Worm (Caenorhabditis elegans) whole organism, early embryonic: ENCODE results near the gene gcs-1.

Experiments
- ama-1 ChIP-seq: fragments of 150-350 bp; optimal IDR thresholded peaks from 2 replicates; lab custom pipeline; 2014
- ets-7 ChIP-seq: sonication (generic microtip); optimal IDR thresholded peaks from 2 replicates; lab custom pipeline; 2016; ENCODE audit warnings: missing genotype, missing genetic modification characterization, missing compliant biosample characterization
- sea-1 ChIP-seq: fragments of 200-800 bp; sonication (Bioruptor generic); conservative IDR thresholded peaks from 2 replicates; pipeline ENCODE4 v1.3.6; 2022; ENCODE audit warnings: missing genetic modification characterization, missing compliant biosample characterization

DNA sequence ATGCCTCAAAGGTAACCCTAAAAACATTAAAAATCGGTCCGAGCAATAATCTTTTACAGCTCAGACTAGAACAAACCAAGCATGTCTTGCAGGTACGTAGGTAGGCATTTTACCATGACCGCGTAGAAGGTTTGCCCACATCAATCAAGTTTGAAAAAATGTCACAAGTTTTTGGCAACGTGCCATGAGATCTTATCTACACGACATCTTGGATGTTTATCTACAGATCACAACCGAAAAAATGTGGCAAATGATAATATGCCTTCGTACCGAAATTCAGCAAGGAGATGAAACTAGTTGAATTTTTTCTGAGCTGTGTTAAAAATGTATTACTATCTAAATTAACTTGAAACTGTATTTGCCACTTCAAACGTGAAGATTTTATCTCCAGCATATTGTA is 26.3 kb upstream of the gcs-1 start:
- TF ChIP-seq ets-7: no peak
- no peak for TF ChIP-seq ama-1 (lab: Kevin White, UChicago)
- TF ChIP-seq sea-1 (GFP tag; lab: Robert Waterston, UW): no peak
